Fruit fly (Drosophila melanogaster) whole organism, prepupa: ENCODE measurements around the gene CG33912.

Source experiments
- Blimp-1 ChIP-seq: fragments of 200-800 bp; sonication (Bioruptor generic); optimal IDR thresholded peaks from 3 replicates; lab custom pipeline; 2017; ENCODE audit warnings: missing biosample characterization, missing genetic modification characterization, mild to moderate bottlenecking, moderate library complexity, missing genetic modification reagents
- CG10631 ChIP-seq: fragments of 200-800 bp; sonication (Bioruptor generic); optimal IDR thresholded peaks from 2 replicates; lab custom pipeline; 2016; ENCODE audit warnings: missing biosample characterization, missing genetic modification characterization
- CG10669 ChIP-seq: fragments of 200-800 bp; sonication (Bioruptor generic); optimal IDR thresholded peaks from 3 replicates; lab custom pipeline; 2018; ENCODE audit warnings: missing biosample characterization, mild to moderate bottlenecking, missing genetic modification characterization, moderate library complexity
- CG11294 ChIP-seq: fragments of 200-800 bp; sonication (Bioruptor generic); IDR thresholded peaks from 2 replicates; pipeline ENCODE4 v1.3.6; 2022; ENCODE audit warnings: missing biosample characterization, missing genetic modification characterization
- CG11762 ChIP-seq: fragments of 200-800 bp; sonication (Bioruptor generic); optimal IDR thresholded peaks from 3 replicates; lab custom pipeline; 2016; ENCODE audit warnings: missing biosample characterization, missing genetic modification characterization; ENCODE audit not compliant: insufficient read depth
- CG11902 ChIP-seq: fragments of 200-800 bp; sonication (Bioruptor generic); optimal IDR thresholded peaks from 3 replicates; lab custom pipeline; 2016; ENCODE audit warnings: missing biosample characterization, missing genetic modification characterization
- CG15336 ChIP-seq: fragments of 200-800 bp; sonication (Bioruptor generic); IDR thresholded peaks from 2 replicates; pipeline ENCODE4 v1.3.6; 2022; ENCODE audit warnings: missing biosample characterization, missing genetic modification characterization
- CG1621 ChIP-seq: fragments of 200-800 bp; sonication (Bioruptor generic); optimal IDR thresholded peaks from 3 replicates; lab custom pipeline; 2018; ENCODE audit warnings: missing biosample characterization, mild to moderate bottlenecking, missing genetic modification characterization
- CG16779 ChIP-seq: fragments of 200-800 bp; sonication (Bioruptor generic); optimal IDR thresholded peaks from 3 replicates; lab custom pipeline; 2017; ENCODE audit warnings: missing biosample characterization, mild to moderate bottlenecking, missing genetic modification characterization
- CG3032 ChIP-seq: fragments of 200-800 bp; optimal IDR thresholded peaks from 2 replicates; lab custom pipeline; 2019; ENCODE audit warnings: missing biosample characterization, mild to moderate bottlenecking, missing genetic modification characterization, moderate library complexity
- CG31627 ChIP-seq: fragments of 200-800 bp; sonication (Bioruptor generic); optimal IDR thresholded peaks from 3 replicates; lab custom pipeline; 2016; ENCODE audit warnings: missing biosample characterization, missing genetic modification characterization
- CG32006 ChIP-seq: fragments of 200-800 bp; sonication (Bioruptor generic); optimal IDR thresholded peaks from 3 replicates; lab custom pipeline; 2017; ENCODE audit warnings: missing biosample characterization, mild to moderate bottlenecking, missing genetic modification characterization
- CG4318 ChIP-seq: fragments of 200-800 bp; sonication (Bioruptor generic); optimal IDR thresholded peaks from 3 replicates; lab custom pipeline; 2017; ENCODE audit warnings: missing biosample characterization, mild to moderate bottlenecking, missing genetic modification characterization
- CG6163 ChIP-seq: fragments of 200-800 bp; sonication (Bioruptor generic); IDR thresholded peaks from 3 replicates; pipeline ENCODE4 v1.3.6; 2022; ENCODE audit warnings: missing biosample characterization, missing genetic modification characterization
- CG6276 ChIP-seq: fragments of 200-800 bp; sonication (Bioruptor generic); optimal IDR thresholded peaks from 2 replicates; lab custom pipeline; 2017; ENCODE audit warnings: missing biosample characterization, mild to moderate bottlenecking, missing genetic modification characterization
- CG6808 ChIP-seq: fragments of 200-800 bp; sonication (Bioruptor generic); optimal IDR thresholded peaks from 3 replicates; lab custom pipeline; 2017; ENCODE audit warnings: missing biosample characterization, missing genetic modification characterization, mild to moderate bottlenecking, moderate library complexity, missing genetic modification reagents
- CG6854 ChIP-seq: fragments of 200-800 bp; sonication (Bioruptor generic); optimal IDR thresholded peaks from 2 replicates; lab custom pipeline; 2017; ENCODE audit warnings: missing biosample characterization, mild to moderate bottlenecking, missing genetic modification characterization
- CG7368 ChIP-seq: fragments of 200-800 bp; sonication (Bioruptor generic); optimal IDR thresholded peaks from 3 replicates; lab custom pipeline; 2016; ENCODE audit warnings: missing biosample characterization, missing genetic modification characterization
- CG8319 ChIP-seq: fragments of 200-800 bp; sonication (Bioruptor generic); optimal IDR thresholded peaks from 3 replicates; lab custom pipeline; 2016; ENCODE audit warnings: missing biosample characterization, missing genetic modification characterization
- CG8632 ChIP-seq: fragments of 200-800 bp; sonication (Bioruptor generic); optimal IDR thresholded peaks from 3 replicates; lab custom pipeline; 2016; ENCODE audit warnings: missing biosample characterization, missing genetic modification characterization
- CG9139 ChIP-seq: fragments of 200-800 bp; sonication (Bioruptor generic); optimal IDR thresholded peaks from 3 replicates; lab custom pipeline; 2017; ENCODE audit warnings: missing biosample characterization, mild to moderate bottlenecking, missing genetic modification characterization
- Eip75B ChIP-seq: fragments of 200-800 bp; sonication (Bioruptor generic); optimal IDR thresholded peaks from 3 replicates; lab custom pipeline; 2016; ENCODE audit warnings: missing biosample characterization, missing genetic modification characterization
- Eip78C ChIP-seq: fragments of 200-800 bp; sonication (Bioruptor generic); peaks from one replicate; lab custom pipeline; 2016; ENCODE audit warnings: missing biosample characterization, missing genetic modification characterization
- Eip93F ChIP-seq: fragments of 200-800 bp; sonication (Bioruptor generic); optimal IDR thresholded peaks from 2 replicates; lab custom pipeline; 2016; ENCODE audit warnings: missing biosample characterization, mild to moderate bottlenecking, missing genetic modification characterization
- Ets21C ChIP-seq: fragments of 200-800 bp; sonication (Bioruptor generic); optimal IDR thresholded peaks from 3 replicates; lab custom pipeline; 2016; ENCODE audit warnings: missing biosample characterization, missing genetic modification characterization
- Ets96B ChIP-seq: fragments of 200-800 bp; optimal IDR thresholded peaks from 2 replicates; lab custom pipeline; 2019; ENCODE audit warnings: missing biosample characterization, mild to moderate bottlenecking, missing genetic modification characterization, moderate library complexity
- Gug ChIP-seq: fragments of 200-800 bp; sonication (Bioruptor generic); IDR thresholded peaks from 2 replicates; pipeline ENCODE4 v1.3.6; 2022; ENCODE audit warnings: missing biosample characterization, missing genetic modification characterization
- Hr38 ChIP-seq: sonication (Bioruptor generic); optimal IDR thresholded peaks from 2 replicates; lab custom pipeline; 2016; ENCODE audit warnings: missing biosample characterization, missing genetic modification characterization
- Hr4 ChIP-seq: fragments of 200-800 bp; sonication (Bioruptor generic); optimal IDR thresholded peaks from 3 replicates; lab custom pipeline; 2016; ENCODE audit warnings: missing biosample characterization, missing genetic modification characterization
- Lpt ChIP-seq: fragments of 200-800 bp; sonication (Bioruptor generic); optimal IDR thresholded peaks from 3 replicates; lab custom pipeline; 2016; ENCODE audit warnings: missing biosample characterization, missing genetic modification characterization
- Met ChIP-seq: fragments of 200-800 bp; sonication (Bioruptor generic); optimal IDR thresholded peaks from 3 replicates; lab custom pipeline; 2016; ENCODE audit warnings: missing biosample characterization, missing genetic modification characterization
- Smox ChIP-seq: fragments of 200-800 bp; sonication (Bioruptor generic); optimal IDR thresholded peaks from 3 replicates; lab custom pipeline; 2016; ENCODE audit warnings: missing biosample characterization, missing genetic modification characterization
- Sox14 ChIP-seq: fragments of 200-800 bp; sonication (Bioruptor generic); optimal IDR thresholded peaks from 3 replicates; lab custom pipeline; 2016; ENCODE audit warnings: missing biosample characterization, missing genetic modification characterization
- Sox15 ChIP-seq: fragments of 200-800 bp; sonication (Bioruptor generic); optimal IDR thresholded peaks from 3 replicates; lab custom pipeline; 2016; ENCODE audit warnings: missing biosample characterization, missing genetic modification characterization
- achi ChIP-seq: fragments of 200-800 bp; sonication (Bioruptor generic); optimal IDR thresholded peaks from 3 replicates; lab custom pipeline; 2016; ENCODE audit warnings: missing biosample characterization, missing genetic modification characterization
- acj6 ChIP-seq: fragments of 200-800 bp; sonication (Bioruptor generic); optimal IDR thresholded peaks from 3 replicates; lab custom pipeline; 2016; ENCODE audit warnings: missing biosample characterization, missing genetic modification characterization
- cyc ChIP-seq: fragments of 200-800 bp; sonication (Bioruptor generic); optimal IDR thresholded peaks from 3 replicates; lab custom pipeline; 2016; ENCODE audit warnings: missing biosample characterization, missing genetic modification characterization
- dac ChIP-seq: fragments of 200-800 bp; sonication (Bioruptor generic); optimal IDR thresholded peaks from 2 replicates; lab custom pipeline; 2017; ENCODE audit warnings: missing biosample characterization, mild to moderate bottlenecking, missing genetic modification characterization
- dsx ChIP-seq: fragments of 200-800 bp; optimal IDR thresholded peaks from 3 replicates; lab custom pipeline; 2019; ENCODE audit warnings: missing biosample characterization, mild to moderate bottlenecking, missing genetic modification characterization, moderate library complexity; ENCODE audit not compliant: poor library complexity, severe bottlenecking
- eg ChIP-seq: fragments of 200-800 bp; sonication (Bioruptor generic); IDR thresholded peaks from 3 replicates; pipeline ENCODE4 v1.3.6; 2022; ENCODE audit warnings: missing biosample characterization, missing genetic modification characterization
- esn ChIP-seq: fragments of 200-800 bp; sonication (Bioruptor generic); optimal IDR thresholded peaks from 2 replicates; lab custom pipeline; 2016; ENCODE audit warnings: missing biosample characterization, mild to moderate bottlenecking, missing genetic modification characterization, moderate library complexity
- fd59A ChIP-seq: fragments of 200-800 bp; sonication (Bioruptor generic); optimal IDR thresholded peaks from 2 replicates; lab custom pipeline; 2017; ENCODE audit warnings: missing biosample characterization, mild to moderate bottlenecking, missing genetic modification characterization, missing genetic modification reagents
- lz ChIP-seq: fragments of 200-800 bp; sonication (Bioruptor generic); optimal IDR thresholded peaks from 3 replicates; lab custom pipeline; 2016; ENCODE audit warnings: missing biosample characterization, missing genetic modification characterization
- salr ChIP-seq, 2 experiments: fragments of 200-800 bp; sonication (Bioruptor generic); optimal IDR thresholded peaks; 3 replicates each; lab custom pipeline; 2016 to 2018; ENCODE audit warnings: missing biosample characterization in 2 of 2, missing genetic modification characterization in 2 of 2, mild to moderate bottlenecking in 1 of 2
- topi ChIP-seq: fragments of 200-800 bp; sonication (Bioruptor generic); optimal IDR thresholded peaks from 3 replicates; lab custom pipeline; 2016; ENCODE audit warnings: missing biosample characterization, missing genetic modification characterization
- vri ChIP-seq: fragments of 200-800 bp; sonication (Bioruptor generic); optimal IDR thresholded peaks from 3 replicates; lab custom pipeline; 2016; ENCODE audit warnings: missing biosample characterization, mild to moderate bottlenecking, missing genetic modification characterization

Gene CG33912

DNA sequence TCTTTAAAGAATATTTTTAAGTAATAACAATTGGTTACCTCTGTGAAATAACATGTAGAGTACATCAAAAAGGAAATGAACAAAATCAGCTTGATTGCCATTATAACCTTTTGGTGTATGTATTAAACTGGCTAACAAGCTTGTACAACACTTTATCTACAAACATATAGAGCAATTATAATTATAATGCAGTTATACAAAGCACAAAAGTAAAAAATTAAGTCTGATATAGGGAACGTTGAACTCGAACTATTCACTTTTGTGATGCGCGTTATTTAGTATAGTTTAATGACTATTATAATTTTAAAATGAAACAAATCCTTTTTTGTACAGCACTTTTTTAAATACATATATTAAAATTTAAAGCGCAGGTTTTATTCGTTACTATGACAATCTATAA is at the start of gene CG33912:
TSS of gene CG33912 (minus strand) at position 101 of the 400 bp plus-strand sequence.
- no peak for TF ChIP-seq acj6 (GFP tag; lab: Kevin White, UChicago)
- no peak for TF ChIP-seq Eip75B (GFP tag; lab: Kevin White, UChicago)
- no peak for TF ChIP-seq CG4318 (GFP tag; lab: Kevin White, UChicago)
- no peak for TF ChIP-seq CG10669 (GFP tag; lab: Kevin White, UChicago)
- no peak for TF ChIP-seq Smox
- no peak for TF ChIP-seq CG6163
- TF ChIP-seq CG7368 (GFP tag; lab: Kevin White, UChicago): no peak
- no peak for TF ChIP-seq lz (GFP tag; lab: Kevin White, UChicago)
- TF ChIP-seq CG8319 (GFP tag; lab: Kevin White, UChicago): no peak
- no peak for TF ChIP-seq Sox15 (GFP tag; lab: Kevin White, UChicago)
- TF ChIP-seq fd59A: no peak
- TF ChIP-seq CG10631 (GFP tag; lab: Kevin White, UChicago): no peak
- no peak for TF ChIP-seq Ets96B
- no peak for TF ChIP-seq Lpt (GFP tag; lab: Kevin White, UChicago)
- TF ChIP-seq Met (GFP tag; lab: Kevin White, UChicago): no peak
- TF ChIP-seq CG6276 (GFP tag; lab: Kevin White, UChicago): no peak
- TF ChIP-seq CG16779 (tag; lab: Kevin White, UChicago): no peak
- no peak for TF ChIP-seq Hr4
- TF ChIP-seq, all 60 proteins: peak for 0

DNA sequence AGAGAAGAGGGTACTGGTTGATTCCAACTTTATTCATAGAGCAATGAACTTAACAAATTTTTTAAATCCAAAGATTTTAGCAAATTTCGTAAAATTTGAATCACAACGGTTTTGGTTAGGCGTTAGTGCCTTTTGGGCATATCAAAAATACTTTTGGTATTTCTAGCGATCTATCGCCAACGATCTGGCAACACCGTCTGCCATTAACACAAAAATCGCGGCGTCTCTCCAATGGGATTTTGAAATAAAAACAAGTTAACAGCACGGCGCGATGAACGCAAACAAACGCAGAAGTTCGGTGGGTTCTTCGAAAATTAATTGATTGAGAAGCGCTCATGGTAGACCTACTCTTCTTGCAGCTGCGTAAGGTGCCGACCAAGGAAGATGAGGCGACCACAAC is 44.7 kb upstream of the CG33912 start, which contains the start of gene Spc105R:
TSS of gene Spc105R (plus strand) at position 203 of the 400 bp plus-strand sequence.
- TF ChIP-seq Eip78C (no peak), achi (no peak), CG11902 (GFP tag; lab: Kevin White, UChicago) (no peak), Lpt (GFP tag; lab: Kevin White, UChicago) (no peak), CG32006 (GFP tag; lab: Kevin White, UChicago) (no peak), Eip93F (GFP tag; lab: Kevin White, UChicago) (no peak)

DNA sequence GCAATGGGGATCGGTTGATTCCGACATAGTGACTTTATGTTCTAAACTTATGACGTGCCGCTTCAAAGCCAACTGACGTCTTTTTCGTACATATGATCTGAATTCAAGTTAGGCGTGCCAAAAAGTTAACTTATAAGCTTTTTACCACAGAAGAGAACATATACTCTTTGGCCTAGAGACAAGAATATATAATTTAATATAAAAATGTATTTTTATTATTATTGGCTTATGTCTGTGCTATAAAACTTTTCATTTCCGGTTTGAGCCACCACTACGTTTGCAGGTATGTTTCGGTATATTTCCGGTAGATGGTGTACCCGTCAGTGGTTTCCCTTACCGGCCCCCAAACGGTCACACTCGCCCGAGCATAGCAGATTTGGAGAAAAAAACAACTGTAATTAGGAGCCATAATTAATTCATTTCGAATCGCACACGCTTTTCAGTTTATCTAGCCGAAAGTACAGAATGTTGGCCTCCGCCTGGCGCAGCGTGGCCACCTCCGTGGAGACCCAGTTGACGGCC is 42.9 kb upstream of the CG33912 start, which contains the start of the genes CG3698 and tzn:
TSS of gene CG3698 (minus strand) at position 51 of the 522 bp plus-strand sequence.
TSS of gene tzn (plus strand) at position 321 of the 522 bp plus-strand sequence.
- TF ChIP-seq CG6854 (GFP tag; lab: Kevin White, UChicago) (peak; percentile 92), Eip93F (GFP tag; lab: Kevin White, UChicago) (no peak), CG7368 (GFP tag; lab: Kevin White, UChicago) (no peak), Sox15 (GFP tag; lab: Kevin White, UChicago) (peak; percentile 72), Gug (GFP tag; lab: Robert Waterston, UW) (peak; percentile 45), dsx (GFP tag; lab: Kevin White, UChicago) (no peak), Lpt (GFP tag; lab: Kevin White, UChicago) (no peak), esn (GFP tag; lab: Kevin White, UChicago) (peak; percentile 87), salr (GFP tag; optimal IDR thresholded peaks at IDR 0.05; lab: Kevin White, UChicago) (peak in 1 of 2 experiments; percentile 90), CG8632 (GFP tag; lab: Kevin White, UChicago) (peak; percentile 73), CG11294 (GFP tag; lab: Robert Waterston, UW) (peak; percentile 47), CG31627 (peak; percentile 83), acj6 (GFP tag; lab: Kevin White, UChicago) (peak; percentile 86), Ets96B (no peak), cyc (GFP tag; lab: Kevin White, UChicago) (no peak), dac (GFP tag; lab: Kevin White, UChicago) (peak; percentile 57), CG6808 (GFP tag; lab: Kevin White, UChicago) (no peak), CG8319 (GFP tag; lab: Kevin White, UChicago) (peak; percentile 75), CG11902 (GFP tag; lab: Kevin White, UChicago) (peak; percentile 79), eg (GFP tag; lab: Robert Waterston, UW) (no peak; the same call in 1 of the 3 replicates), Eip78C (no peak), Blimp-1 (GFP tag; lab: Kevin White, UChicago) (peak; percentile 61), Ets21C (no peak), topi (GFP tag; lab: Kevin White, UChicago) (no peak), vri (GFP tag; lab: Kevin White, UChicago) (no peak), CG15336 (GFP tag; lab: Robert Waterston, UW) (no peak), CG11762 (peak; percentile 49), CG3032 (tag; lab: Kevin White, UChicago) (peak; percentile 73), Hr38 (GFP tag; lab: Kevin White, UChicago) (no peak), CG9139 (GFP tag; lab: Kevin White, UChicago) (peak; percentile 71), Hr4 (no peak), fd59A (peak; percentile 64), CG1621 (tag; lab: Kevin White, UChicago) (no peak), Sox14 (GFP tag; lab: Kevin White, UChicago) (no peak)
